Fruit fly (Drosophila melanogaster): Measurements from ENCODE around the gene RpL35A.

Gene RpL35A

dm6 chr3R:5454334-5454733 lies 12.6 kb downstream of the RpL35A start:
- TF ChIP-seq Hnf4 (GFP tag; optimal IDR thresholded peaks at IDR 0.05) (no peak), rgr (GFP tag; optimal IDR thresholded peaks at IDR 0.05) (peak; percentile 54), HLH106 (tag; optimal IDR thresholded peaks at IDR 0.05) (no peak), psq (GFP tag; optimal IDR thresholded peaks at IDR 0.05) (no peak), Hr83 (GFP tag; optimal IDR thresholded peaks at IDR 0.05; ENCODE audit: poor library complexity, severe bottlenecking) (peak; percentile 84), dmrt93B (GFP tag; optimal IDR thresholded peaks at IDR 0.05) (peak; percentile 24), foxo (GFP tag; optimal IDR thresholded peaks at IDR 0.05) (peak in 1 of 2 experiments; percentile 26), Jra (GFP tag; optimal IDR thresholded peaks at IDR 0.05) (peak; percentile 35), OdsH (GFP tag; optimal IDR thresholded peaks at IDR 0.05) (peak; percentile 53), br (GFP tag; optimal IDR thresholded peaks at IDR 0.05) (no peak), h (GFP tag; optimal IDR thresholded peaks at IDR 0.05) (peak; percentile 52), fru (GFP tag; optimal IDR thresholded peaks at IDR 0.05) (peak; percentile 17), Dfd (GFP tag; optimal IDR thresholded peaks at IDR 0.05) (no peak)

DNA sequence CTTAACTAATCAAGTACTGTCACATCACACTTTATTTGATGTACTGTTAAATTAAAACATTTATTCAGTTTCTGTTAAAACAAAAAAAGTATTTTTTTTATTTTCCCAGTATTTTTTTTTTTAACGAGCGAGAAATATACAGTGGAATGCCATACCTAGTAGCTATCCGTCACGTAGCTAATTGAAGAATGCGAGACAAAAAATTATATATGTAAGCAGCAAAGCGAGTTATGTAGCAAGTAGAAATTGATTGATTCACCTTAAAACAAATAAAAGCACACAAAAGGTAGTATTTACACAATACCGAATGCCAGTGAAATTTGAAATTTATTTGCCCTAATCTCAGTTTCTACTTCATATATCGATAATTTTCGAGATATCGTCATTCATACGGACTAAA lies 28.2 kb downstream of the RpL35A start:
- TF ChIP-seq Sp1 (GFP tag; optimal IDR thresholded peaks at IDR 0.05) (no peak), Vsx2 (GFP tag; optimal IDR thresholded peaks at IDR 0.05; ENCODE audit: partially characterized antibody) (peak; percentile 25), Dif (GFP tag; optimal IDR thresholded peaks at IDR 0.05; ENCODE audit: partially characterized antibody) (peak; percentile 54)

- no peak for TF ChIP-seq woc (GFP tag; optimal IDR thresholded peaks at IDR 0.05)
- TF ChIP-seq Hr78 (GFP tag; optimal IDR thresholded peaks at IDR 0.05) = no peak
- no peak for TF ChIP-seq N (GFP tag; optimal IDR thresholded peaks at IDR 0.05)
- no peak for TF ChIP-seq Myc (optimal IDR thresholded peaks at IDR 0.05)
- no peak for TF ChIP-seq CG32264 (GFP tag; optimal IDR thresholded peaks at IDR 0.05)
- no peak for TF ChIP-seq Sp1 (GFP tag; optimal IDR thresholded peaks at IDR 0.05)
- TF ChIP-seq brk (GFP tag; optimal IDR thresholded peaks at IDR 0.05) = no peak
- no peak for TF ChIP-seq GATAd (GFP tag; optimal IDR thresholded peaks at IDR 0.05)
- no peak for TF ChIP-seq tai (GFP tag; optimal IDR thresholded peaks at IDR 0.05)
These were observed 37.1 kb downstream of the RpL35A start for dm6 chr3R:5429786-5430185.

DNA sequence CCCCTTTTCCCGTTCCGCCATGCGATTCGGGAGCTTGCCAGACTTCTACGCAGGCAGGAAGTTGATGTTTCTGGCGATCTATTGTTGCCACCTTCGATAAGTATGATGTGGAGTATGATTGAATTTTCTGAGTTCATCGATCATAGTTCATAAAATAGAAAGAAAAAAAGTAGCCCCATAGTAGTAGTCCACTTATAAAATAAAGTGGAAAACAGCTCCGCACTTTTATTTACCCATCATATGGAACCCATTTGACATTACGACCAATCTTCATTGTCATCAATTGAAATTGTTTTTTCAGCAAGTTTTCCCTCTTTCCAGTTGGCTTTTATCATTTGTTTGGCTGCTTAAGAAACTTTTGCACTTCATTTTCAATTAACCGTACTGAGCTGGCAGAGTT lies 39.7 kb downstream of the RpL35A start, which contains the start of gene CG12147:
CG12147 (minus strand) TSS at position 101 of the 400 bp plus-strand sequence.
- TF ChIP-seq Vsx2 (GFP tag; optimal IDR thresholded peaks at IDR 0.05; ENCODE audit: partially characterized antibody) = no peak
- TF ChIP-seq CrebA (GFP tag; optimal IDR thresholded peaks at IDR 0.05; ENCODE audit: borderline replicate concordance) = no peak
- TF ChIP-seq lola (GFP tag; optimal IDR thresholded peaks at IDR 0.05) = no peak

DNA sequence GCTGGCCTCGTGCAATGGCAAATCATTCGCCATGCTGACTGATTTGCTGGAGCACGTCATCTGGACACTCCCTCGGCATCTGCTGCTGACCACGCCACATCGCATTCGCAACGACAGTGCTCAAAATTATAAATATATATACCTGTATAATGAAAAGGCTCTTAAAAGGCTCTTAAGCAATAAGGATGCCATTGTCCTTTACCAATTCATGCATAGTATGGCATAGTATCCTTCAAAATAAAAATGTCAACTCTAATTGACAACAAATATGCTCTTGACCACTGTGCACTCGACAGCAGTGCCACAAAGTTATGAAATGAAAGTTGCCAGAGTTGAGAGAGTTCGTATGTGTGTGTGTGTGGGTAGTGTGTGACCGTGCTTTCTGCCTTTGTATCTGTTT lies 44.8 kb downstream of the RpL35A start:
- no peak for TF ChIP-seq Jra (GFP tag; optimal IDR thresholded peaks at IDR 0.05)
- TF ChIP-seq Dfd (GFP tag; optimal IDR thresholded peaks at IDR 0.05) = no peak
- TF ChIP-seq CrebA (GFP tag; optimal IDR thresholded peaks at IDR 0.05; ENCODE audit: borderline replicate concordance) = no peak
- TF ChIP-seq ey (GFP tag; optimal IDR thresholded peaks at IDR 0.05) = no peak
- no peak for TF ChIP-seq usp (GFP tag; optimal IDR thresholded peaks at IDR 0.05)
- no peak for TF ChIP-seq dmrt93B (GFP tag; optimal IDR thresholded peaks at IDR 0.05)
- no peak for TF ChIP-seq h (GFP tag; optimal IDR thresholded peaks at IDR 0.05)
- TF ChIP-seq Vsx2 (GFP tag; optimal IDR thresholded peaks at IDR 0.05; ENCODE audit: partially characterized antibody) = no peak
- no peak for TF ChIP-seq lola (GFP tag; optimal IDR thresholded peaks at IDR 0.05)
- no peak for TF ChIP-seq GATAd (GFP tag; optimal IDR thresholded peaks at IDR 0.05)
- TF ChIP-seq Mio (GFP tag; optimal IDR thresholded peaks at IDR 0.05) = no peak
- TF ChIP-seq pan (optimal IDR thresholded peaks at IDR 0.05) = no peak
- TF ChIP-seq rgr (GFP tag; optimal IDR thresholded peaks at IDR 0.05) = no peak
- TF ChIP-seq foxo (GFP tag; optimal IDR thresholded peaks at IDR 0.05) = peak in 1 of 2 experiments; percentile 4
- TF ChIP-seq brk (GFP tag; optimal IDR thresholded peaks at IDR 0.05) = no peak
- TF ChIP-seq N (GFP tag; optimal IDR thresholded peaks at IDR 0.05) = no peak
- TF ChIP-seq fru (GFP tag; optimal IDR thresholded peaks at IDR 0.05) = peak; percentile 10

DNA sequence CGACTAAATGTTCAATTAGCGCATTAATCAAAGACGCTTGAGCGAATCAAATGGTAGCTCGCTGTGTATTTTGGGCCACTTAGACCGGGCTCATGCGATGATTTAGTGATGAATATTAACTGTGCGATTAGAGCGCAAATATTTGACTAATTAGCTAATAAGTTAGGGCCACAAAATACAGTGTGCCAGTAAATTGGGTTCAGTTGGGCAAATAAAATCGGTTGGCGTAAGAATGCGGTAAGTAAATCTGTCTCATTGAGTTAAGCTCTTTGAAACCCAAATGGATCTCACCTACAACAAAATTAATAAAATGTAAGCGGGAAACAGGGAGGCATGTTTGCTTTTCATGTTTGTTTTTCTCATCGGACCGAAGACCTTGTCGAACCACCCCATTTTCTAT lies 46.4 kb downstream of the RpL35A start:
- TF ChIP-seq h (GFP tag; optimal IDR thresholded peaks at IDR 0.05) (no peak), Jra (GFP tag; optimal IDR thresholded peaks at IDR 0.05) (no peak), N (GFP tag; optimal IDR thresholded peaks at IDR 0.05) (no peak), fru (GFP tag; optimal IDR thresholded peaks at IDR 0.05) (no peak), tai (GFP tag; optimal IDR thresholded peaks at IDR 0.05) (no peak), Rel (GFP tag; optimal IDR thresholded peaks at IDR 0.05) (no peak), Rel (tag; optimal IDR thresholded peaks at IDR 0.05) (no peak), sage (GFP tag; optimal IDR thresholded peaks at IDR 0.05) (no peak), OdsH (GFP tag; optimal IDR thresholded peaks at IDR 0.05) (no peak), dl (GFP tag; optimal IDR thresholded peaks at IDR 0.05; ENCODE audit: insufficient read depth in 1 of 2, partially characterized antibody in 2 of 2) (no peak), woc (GFP tag; optimal IDR thresholded peaks at IDR 0.05) (no peak), Sp1 (GFP tag; optimal IDR thresholded peaks at IDR 0.05) (no peak), lola (GFP tag; optimal IDR thresholded peaks at IDR 0.05) (no peak), dmrt93B (GFP tag; optimal IDR thresholded peaks at IDR 0.05) (no peak), Hr83 (GFP tag; optimal IDR thresholded peaks at IDR 0.05; ENCODE audit: poor library complexity, severe bottlenecking) (no peak), sv (GFP tag; optimal IDR thresholded peaks at IDR 0.05) (no peak), jim (GFP tag; optimal IDR thresholded peaks at IDR 0.05) (no peak), br (GFP tag; optimal IDR thresholded peaks at IDR 0.05) (no peak), CrebA (GFP tag; optimal IDR thresholded peaks at IDR 0.05; ENCODE audit: borderline replicate concordance) (no peak), Abd-B (GFP tag; optimal IDR thresholded peaks at IDR 0.05) (no peak)
